Worm (Caenorhabditis elegans) whole organism, L3 larva: Measurements from ENCODE around the gene F07C3.16.

ENCODE experiments used
- ZK546.5 ChIP-seq: sonication (generic microtip); optimal IDR thresholded peaks from 2 replicates; lab custom pipeline; 2017; ENCODE audit warnings: missing biosample characterization, missing genetic modification characterization
- aly-2 ChIP-seq: fragments of 150-350 bp; optimal IDR thresholded peaks from 2 replicates; lab custom pipeline; 2014; ENCODE audit warnings: missing biosample characterization, missing genetic modification characterization
- ama-1 ChIP-seq: fragments of 150-350 bp; optimal IDR thresholded peaks from 2 replicates; lab custom pipeline; 2018
- ceh-28 ChIP-seq: fragments of 150-350 bp; optimal IDR thresholded peaks from 2 replicates; lab custom pipeline; 2014; ENCODE audit warnings: missing biosample characterization, missing genetic modification reagents, missing genetic modification characterization
- ceh-82 ChIP-seq: fragments of 150-350 bp; optimal IDR thresholded peaks from 2 replicates; lab custom pipeline; 2014; ENCODE audit warnings: missing biosample characterization, missing genetic modification characterization
- daf-12 ChIP-seq: fragments of 150-350 bp; optimal IDR thresholded peaks from 2 replicates; lab custom pipeline; 2014; ENCODE audit warnings: missing biosample characterization, missing genetic modification reagents, missing genetic modification characterization
- egl-27 ChIP-seq: sonication (generic microtip); optimal IDR thresholded peaks from 4 replicates; lab custom pipeline; 2017; ENCODE audit warnings: missing biosample characterization, missing genetic modification reagents, missing genetic modification characterization
- egl-5 ChIP-seq: fragments of 150-350 bp; optimal IDR thresholded peaks from 2 replicates; lab custom pipeline; 2017; ENCODE audit warnings: missing biosample characterization, missing genetic modification reagents, missing genetic modification characterization, inconsistent platforms
- elt-1 ChIP-seq: fragments of 150-350 bp; optimal IDR thresholded peaks from 2 replicates; lab custom pipeline; 2014; ENCODE audit warnings: missing biosample characterization, missing genetic modification characterization
- elt-2 ChIP-seq: sonication (generic microtip); optimal IDR thresholded peaks from 2 replicates; lab custom pipeline; 2016; ENCODE audit warnings: missing genetic modification reagents, mild to moderate bottlenecking, missing genetic modification characterization, missing compliant biosample characterization
- elt-3 ChIP-seq, 3 experiments: fragments of 150-350 bp in 1 of 3; sonication (generic microtip) in 2 of 3; optimal IDR thresholded peaks; 2 replicates in 2 of 3; 4 replicates in 1 of 3; lab custom pipeline; 2014 to 2017; ENCODE audit warnings: missing biosample characterization in 3 of 3, missing genetic modification characterization in 3 of 3
- eor-1 ChIP-seq, 2 experiments: fragments of 150-350 bp; optimal IDR thresholded peaks; 2 replicates each; lab custom pipeline; 2014 to 2018; ENCODE audit warnings: missing biosample characterization in 2 of 2, missing genetic modification characterization in 2 of 2
- fkh-10 ChIP-seq: sonication (generic microtip); optimal IDR thresholded peaks from 2 replicates; lab custom pipeline; 2017; ENCODE audit warnings: missing biosample characterization, missing genetic modification reagents, missing genetic modification characterization
- fkh-2 ChIP-seq: fragments of 150-350 bp; optimal IDR thresholded peaks from 2 replicates; lab custom pipeline; 2014; ENCODE audit warnings: missing biosample characterization, missing genetic modification reagents, missing genetic modification characterization
- hmg-11 ChIP-seq: sonication (generic microtip); optimal IDR thresholded peaks from 2 replicates; lab custom pipeline; 2016; ENCODE audit warnings: missing genetic modification characterization, missing compliant biosample characterization
- lin-15B ChIP-seq: fragments of 150-350 bp; optimal IDR thresholded peaks from 2 replicates; lab custom pipeline; 2014; ENCODE audit warnings: missing biosample characterization, missing genetic modification characterization
- lin-39 ChIP-seq: fragments of 150-350 bp; optimal IDR thresholded peaks from 2 replicates; lab custom pipeline; 2018; ENCODE audit warnings: missing biosample characterization, missing genetic modification reagents, missing genetic modification characterization
- lsy-12 ChIP-seq: sonication (generic microtip); optimal IDR thresholded peaks from 2 replicates; lab custom pipeline; 2016; ENCODE audit warnings: mild to moderate bottlenecking, missing genetic modification characterization, missing compliant biosample characterization
- mml-1 ChIP-seq: fragments of 150-350 bp; sonication (generic microtip); optimal IDR thresholded peaks from 3 replicates; lab custom pipeline; 2014; ENCODE audit warnings: missing biosample characterization, missing genetic modification characterization
- nfya-1 ChIP-seq: sonication (generic microtip); optimal IDR thresholded peaks from 2 replicates; lab custom pipeline; 2017; ENCODE audit warnings: missing genetic modification characterization, mild to moderate bottlenecking, missing compliant biosample characterization, antibody characterized with exemption, moderate library complexity; ENCODE audit not compliant: insufficient read depth
- nhr-11 ChIP-seq: fragments of 150-350 bp; optimal IDR thresholded peaks from 2 replicates; lab custom pipeline; 2014; ENCODE audit warnings: missing biosample characterization, missing genetic modification characterization
- nhr-12 ChIP-seq: fragments of 150-350 bp; optimal IDR thresholded peaks from 2 replicates; lab custom pipeline; 2014; ENCODE audit warnings: missing biosample characterization, missing genetic modification characterization
- nhr-23 ChIP-seq: fragments of 150-350 bp; optimal IDR thresholded peaks from 2 replicates; lab custom pipeline; 2014; ENCODE audit warnings: missing biosample characterization, missing genetic modification reagents, missing genetic modification characterization
- nhr-237 ChIP-seq: fragments of 150-350 bp; optimal IDR thresholded peaks from 2 replicates; lab custom pipeline; 2014; ENCODE audit warnings: missing biosample characterization, missing genetic modification characterization
- nhr-25 ChIP-seq: sonication (generic microtip); optimal IDR thresholded peaks from 2 replicates; lab custom pipeline; 2017; ENCODE audit warnings: missing biosample characterization, missing genetic modification characterization
- nhr-28 ChIP-seq: fragments of 150-350 bp; optimal IDR thresholded peaks from 2 replicates; lab custom pipeline; 2014; ENCODE audit warnings: missing biosample characterization, missing genetic modification characterization
- nhr-43 ChIP-seq: sonication (generic microtip); optimal IDR thresholded peaks from 2 replicates; lab custom pipeline; 2016; ENCODE audit warnings: mild to moderate bottlenecking, missing genetic modification characterization, missing compliant biosample characterization; ENCODE audit not compliant: poor library complexity, severe bottlenecking
- nhr-77 ChIP-seq: fragments of 150-350 bp; optimal IDR thresholded peaks from 2 replicates; lab custom pipeline; 2014; ENCODE audit warnings: missing biosample characterization, missing genetic modification characterization
- pqm-1 ChIP-seq: fragments of 150-350 bp; optimal IDR thresholded peaks from 2 replicates; lab custom pipeline; 2017; ENCODE audit warnings: missing biosample characterization, missing genetic modification characterization, inconsistent platforms
- skn-1 ChIP-seq: fragments of 150-350 bp; optimal IDR thresholded peaks from 2 replicates; lab custom pipeline; 2014; ENCODE audit warnings: missing biosample characterization, missing genetic modification characterization
- snpc-4 ChIP-seq: fragments of 150-350 bp; optimal IDR thresholded peaks from 2 replicates; lab custom pipeline; 2014; ENCODE audit warnings: missing biosample characterization, missing genetic modification characterization
- tbx-2 ChIP-seq: sonication (generic microtip); optimal IDR thresholded peaks from 2 replicates; lab custom pipeline; 2016; ENCODE audit warnings: mild to moderate bottlenecking, missing genetic modification characterization, missing compliant biosample characterization
- zag-1 ChIP-seq: fragments of 150-350 bp; optimal IDR thresholded peaks from 2 replicates; lab custom pipeline; 2014; ENCODE audit warnings: missing biosample characterization, missing genetic modification characterization
- ztf-11 ChIP-seq: fragments of 150-350 bp; optimal IDR thresholded peaks from 2 replicates; lab custom pipeline; 2014; ENCODE audit warnings: missing biosample characterization, missing genetic modification characterization
- ztf-4 ChIP-seq: fragments of 150-350 bp; optimal IDR thresholded peaks from 2 replicates; lab custom pipeline; 2014; ENCODE audit warnings: missing biosample characterization, missing genetic modification characterization

Gene F07C3.16

DNA sequence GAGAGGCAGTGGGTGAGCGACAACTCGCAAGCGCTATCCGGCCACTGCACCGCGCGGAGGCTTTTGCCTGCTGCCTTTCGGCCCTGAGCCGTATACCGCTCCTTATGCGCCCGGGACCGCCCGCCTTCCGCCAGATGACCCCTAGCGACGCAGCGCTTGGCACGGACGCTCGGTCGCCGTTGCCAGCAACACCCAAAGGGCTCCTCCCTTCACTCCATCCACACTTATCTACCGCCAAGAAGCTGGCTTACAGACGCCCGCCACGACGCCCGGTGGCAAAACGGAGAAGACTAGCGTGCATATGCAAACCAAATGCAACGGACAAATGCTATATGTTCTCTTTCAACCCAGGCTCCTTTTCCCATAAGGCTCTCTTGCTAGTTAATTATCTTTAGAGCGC, 36.0 kb upstream of the F07C3.16 start:
- TF ChIP-seq tbx-2: peak; percentile 16
- TF ChIP-seq nhr-77: no peak
- peak; percentile 11 for TF ChIP-seq nfya-1 (tag; lab: Kevin White, UChicago)

DNA sequence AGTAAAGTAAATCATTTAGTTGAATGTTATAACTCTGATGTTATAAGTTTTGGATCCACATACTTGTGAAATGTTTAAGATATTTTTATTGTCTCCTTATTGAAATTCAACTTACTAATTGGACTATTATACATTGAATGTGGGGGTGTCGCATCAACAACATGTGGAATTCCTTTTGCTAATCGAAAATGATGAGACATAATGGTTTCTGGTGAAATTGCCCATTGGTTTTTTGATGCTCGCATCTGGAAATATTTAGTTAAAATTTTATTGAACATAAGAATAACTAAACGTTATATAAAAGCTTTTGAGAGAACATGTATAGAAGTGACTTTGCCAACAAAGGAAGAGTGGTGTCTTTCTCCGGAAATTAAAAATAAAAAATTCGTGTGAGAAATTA, 34.6 kb upstream of the F07C3.16 start, which contains the start of gene ZK682.7:
TSS of gene ZK682.7 (minus strand) at position 247 of the 400 bp plus-strand sequence.
- TF ChIP-seq ztf-11 (tag; lab: Kevin White, UChicago) (no peak), lsy-12 (no peak), egl-27 (tag; lab: Kevin White, UChicago) (no peak), ceh-28 (tag; lab: Kevin White, UChicago) (no peak), lin-15B (tag; lab: Kevin White, UChicago) (no peak), egl-5 (tag; lab: Kevin White, UChicago) (no peak), snpc-4 (tag; lab: Kevin White, UChicago) (no peak), fkh-10 (no peak), nhr-12 (tag; lab: Kevin White, UChicago) (no peak), nhr-25 (tag; lab: Kevin White, UChicago) (no peak), pqm-1 (tag; lab: Kevin White, UChicago) (no peak), lin-39 (no peak), tbx-2 (no peak), fkh-2 (tag; lab: Kevin White, UChicago) (no peak), aly-2 (tag; lab: Kevin White, UChicago) (no peak), elt-3 (tag; optimal IDR thresholded peaks at IDR 0.05; lab: Kevin White, UChicago) (no peak), ceh-82 (no peak), elt-2 (tag; lab: Kevin White, UChicago) (no peak), zag-1 (tag; lab: Kevin White, UChicago) (no peak), nhr-28 (tag; lab: Kevin White, UChicago) (no peak)

DNA sequence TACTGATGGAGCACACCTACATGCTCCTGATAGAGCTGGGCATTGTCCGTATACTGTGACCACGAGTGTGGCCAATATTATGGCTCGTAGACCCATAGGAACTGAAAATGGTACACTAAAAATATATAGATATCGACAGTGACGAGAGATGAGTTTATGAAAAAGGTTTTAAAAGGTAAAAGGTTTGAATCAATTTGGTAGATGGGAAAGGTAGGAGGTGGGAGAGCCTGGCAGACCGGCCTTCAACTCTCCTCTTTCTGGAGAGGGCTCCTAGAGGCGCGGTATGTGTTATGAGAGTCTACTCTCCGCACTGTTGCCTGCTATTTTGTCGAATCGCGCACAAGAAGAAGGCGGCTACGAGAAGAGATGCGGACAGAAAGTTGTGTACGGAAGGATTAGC, 30.1 kb upstream of the F07C3.16 start, which contains the start of gene lron-2:
TSS of gene lron-2 (minus strand) at position 101 of the 400 bp plus-strand sequence.
- no peak for TF ChIP-seq egl-27 (tag; lab: Kevin White, UChicago)
- no peak for TF ChIP-seq nhr-11 (tag; lab: Kevin White, UChicago)
- no peak for TF ChIP-seq ZK546.5
- no peak for TF ChIP-seq skn-1 (tag; lab: Kevin White, UChicago)
- no peak for TF ChIP-seq zag-1 (tag; lab: Kevin White, UChicago)
- TF ChIP-seq nhr-12 (tag; lab: Kevin White, UChicago): no peak
- TF ChIP-seq nhr-23 (tag; lab: Kevin White, UChicago): no peak
- no peak for TF ChIP-seq ceh-28 (tag; lab: Kevin White, UChicago)
- no peak for TF ChIP-seq lsy-12
- TF ChIP-seq mml-1 (tag; lab: Kevin White, UChicago): no peak
- no peak for TF ChIP-seq nfya-1 (tag; lab: Kevin White, UChicago)
- TF ChIP-seq ceh-82: no peak
- no peak for TF ChIP-seq nhr-237 (tag; lab: Kevin White, UChicago)
- no peak for TF ChIP-seq lin-39
- TF ChIP-seq daf-12: no peak
- no peak for TF ChIP-seq elt-1 (tag; lab: Kevin White, UChicago)

DNA sequence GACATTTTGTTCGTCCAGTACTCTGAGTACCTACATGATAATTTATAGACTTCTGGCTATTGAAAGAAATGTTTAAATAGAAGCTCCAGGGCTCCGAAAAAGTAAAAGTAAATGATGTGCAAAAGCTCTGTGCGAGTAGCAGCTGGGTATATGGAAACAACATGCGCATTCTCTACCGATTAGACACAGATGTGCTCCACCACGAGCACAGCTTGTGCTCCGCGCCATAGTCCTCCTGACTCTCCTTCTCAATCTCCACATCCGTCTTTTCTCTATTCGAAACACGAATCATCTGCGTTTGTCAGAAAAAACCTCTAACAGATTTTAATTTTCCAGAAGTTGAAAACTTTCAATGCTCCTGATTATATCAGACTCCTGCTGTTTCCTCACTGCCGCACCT, 26.1 kb upstream of the F07C3.16 start:
- TF ChIP-seq elt-3 (tag; optimal IDR thresholded peaks at IDR 0.05; lab: Kevin White, UChicago): no peak
- no peak for TF ChIP-seq ama-1
- no peak for TF ChIP-seq nhr-11 (tag; lab: Kevin White, UChicago)
- TF ChIP-seq nhr-28 (tag; lab: Kevin White, UChicago): no peak
- TF ChIP-seq ztf-4 (tag; lab: Kevin White, UChicago): no peak
- no peak for TF ChIP-seq ceh-82
- no peak for TF ChIP-seq nhr-25 (tag; lab: Kevin White, UChicago)
- TF ChIP-seq nhr-43: no peak
- no peak for TF ChIP-seq lin-39
- TF ChIP-seq nhr-23 (tag; lab: Kevin White, UChicago): no peak
- no peak for TF ChIP-seq eor-1 (tag; optimal IDR thresholded peaks at IDR 0.05; lab: Kevin White, UChicago)
- no peak for TF ChIP-seq nhr-12 (tag; lab: Kevin White, UChicago)
- no peak for TF ChIP-seq nfya-1 (tag; lab: Kevin White, UChicago)
- TF ChIP-seq hmg-11 (tag; lab: Kevin White, UChicago): no peak
- no peak for TF ChIP-seq ztf-11 (tag; lab: Kevin White, UChicago)
- no peak for TF ChIP-seq tbx-2
